Worm (Caenorhabditis elegans) whole organism, L3 larva: ENCODE data around the gene F43D2.6.

Experiments
- R02D3.7 ChIP-seq: fragments of 150-350 bp; optimal IDR thresholded peaks from 2 replicates; lab custom pipeline; 2014; ENCODE audit warnings: missing biosample characterization, missing genetic modification characterization
- ZK546.5 ChIP-seq: sonication (generic microtip); optimal IDR thresholded peaks from 2 replicates; lab custom pipeline; 2017; ENCODE audit warnings: missing biosample characterization, missing genetic modification characterization
- aly-2 ChIP-seq: fragments of 150-350 bp; optimal IDR thresholded peaks from 2 replicates; lab custom pipeline; 2014; ENCODE audit warnings: missing biosample characterization, missing genetic modification characterization
- ceh-28 ChIP-seq: fragments of 150-350 bp; optimal IDR thresholded peaks from 2 replicates; lab custom pipeline; 2014; ENCODE audit warnings: missing biosample characterization, missing genetic modification reagents, missing genetic modification characterization
- ceh-82 ChIP-seq: fragments of 150-350 bp; optimal IDR thresholded peaks from 2 replicates; lab custom pipeline; 2014; ENCODE audit warnings: missing biosample characterization, missing genetic modification characterization
- ceh-9 ChIP-seq: sonication (generic microtip); optimal IDR thresholded peaks from 2 replicates; lab custom pipeline; 2018; ENCODE audit warnings: missing biosample characterization, missing genetic modification characterization
- daf-12 ChIP-seq: fragments of 150-350 bp; optimal IDR thresholded peaks from 2 replicates; lab custom pipeline; 2014; ENCODE audit warnings: missing biosample characterization, missing genetic modification reagents, missing genetic modification characterization
- egl-27 ChIP-seq: sonication (generic microtip); optimal IDR thresholded peaks from 4 replicates; lab custom pipeline; 2017; ENCODE audit warnings: missing biosample characterization, missing genetic modification reagents, missing genetic modification characterization
- egl-5 ChIP-seq: fragments of 150-350 bp; optimal IDR thresholded peaks from 2 replicates; lab custom pipeline; 2017; ENCODE audit warnings: missing biosample characterization, missing genetic modification reagents, missing genetic modification characterization, inconsistent platforms
- elt-1 ChIP-seq: fragments of 150-350 bp; optimal IDR thresholded peaks from 2 replicates; lab custom pipeline; 2014; ENCODE audit warnings: missing biosample characterization, missing genetic modification characterization
- elt-2 ChIP-seq: sonication (generic microtip); optimal IDR thresholded peaks from 2 replicates; lab custom pipeline; 2016; ENCODE audit warnings: missing genetic modification reagents, mild to moderate bottlenecking, missing genetic modification characterization, missing compliant biosample characterization
- eor-1 ChIP-seq, 2 experiments: fragments of 150-350 bp; optimal IDR thresholded peaks; 2 replicates each; lab custom pipeline; 2014 to 2018; ENCODE audit warnings: missing biosample characterization in 2 of 2, missing genetic modification characterization in 2 of 2
- fkh-2 ChIP-seq: fragments of 150-350 bp; optimal IDR thresholded peaks from 2 replicates; lab custom pipeline; 2014; ENCODE audit warnings: missing biosample characterization, missing genetic modification reagents, missing genetic modification characterization
- fos-1 ChIP-seq: fragments of 150-350 bp; optimal IDR thresholded peaks from 2 replicates; lab custom pipeline; 2014; ENCODE audit warnings: missing biosample characterization, missing genetic modification characterization
- hmg-11 ChIP-seq: sonication (generic microtip); optimal IDR thresholded peaks from 2 replicates; lab custom pipeline; 2016; ENCODE audit warnings: missing genetic modification characterization, missing compliant biosample characterization
- lin-15B ChIP-seq: fragments of 150-350 bp; optimal IDR thresholded peaks from 2 replicates; lab custom pipeline; 2014; ENCODE audit warnings: missing biosample characterization, missing genetic modification characterization
- lin-39 ChIP-seq: fragments of 150-350 bp; optimal IDR thresholded peaks from 2 replicates; lab custom pipeline; 2018; ENCODE audit warnings: missing biosample characterization, missing genetic modification reagents, missing genetic modification characterization
- mdl-1 ChIP-seq: fragments of 150-350 bp; optimal IDR thresholded peaks from 2 replicates; lab custom pipeline; 2014; ENCODE audit warnings: missing biosample characterization, missing genetic modification characterization
- nfya-1 ChIP-seq: sonication (generic microtip); optimal IDR thresholded peaks from 2 replicates; lab custom pipeline; 2017; ENCODE audit warnings: missing genetic modification characterization, mild to moderate bottlenecking, missing compliant biosample characterization, antibody characterized with exemption, moderate library complexity; ENCODE audit not compliant: insufficient read depth
- nhr-11 ChIP-seq: fragments of 150-350 bp; optimal IDR thresholded peaks from 2 replicates; lab custom pipeline; 2014; ENCODE audit warnings: missing biosample characterization, missing genetic modification characterization
- nhr-12 ChIP-seq: fragments of 150-350 bp; optimal IDR thresholded peaks from 2 replicates; lab custom pipeline; 2014; ENCODE audit warnings: missing biosample characterization, missing genetic modification characterization
- nhr-23 ChIP-seq: fragments of 150-350 bp; optimal IDR thresholded peaks from 2 replicates; lab custom pipeline; 2014; ENCODE audit warnings: missing biosample characterization, missing genetic modification reagents, missing genetic modification characterization
- nhr-25 ChIP-seq: sonication (generic microtip); optimal IDR thresholded peaks from 2 replicates; lab custom pipeline; 2017; ENCODE audit warnings: missing biosample characterization, missing genetic modification characterization
- nhr-67 ChIP-seq: fragments of 150-350 bp; optimal IDR thresholded peaks from 2 replicates; lab custom pipeline; 2014; ENCODE audit warnings: missing biosample characterization, missing genetic modification characterization
- nhr-76 ChIP-seq: fragments of 150-350 bp; sonication (generic microtip); optimal IDR thresholded peaks from 5 replicates; lab custom pipeline; 2014; ENCODE audit warnings: missing biosample characterization, missing genetic modification characterization
- pha-4 ChIP-seq: fragments of 150-350 bp; optimal IDR thresholded peaks from 2 replicates; lab custom pipeline; 2014; ENCODE audit warnings: missing biosample characterization, missing genetic modification reagents, missing genetic modification characterization
- pqm-1 ChIP-seq: fragments of 150-350 bp; optimal IDR thresholded peaks from 2 replicates; lab custom pipeline; 2017; ENCODE audit warnings: missing biosample characterization, missing genetic modification characterization, inconsistent platforms
- skn-1 ChIP-seq: fragments of 150-350 bp; optimal IDR thresholded peaks from 2 replicates; lab custom pipeline; 2014; ENCODE audit warnings: missing biosample characterization, missing genetic modification characterization
- snpc-4 ChIP-seq: fragments of 150-350 bp; optimal IDR thresholded peaks from 2 replicates; lab custom pipeline; 2014; ENCODE audit warnings: missing biosample characterization, missing genetic modification characterization
- tbx-2 ChIP-seq: sonication (generic microtip); optimal IDR thresholded peaks from 2 replicates; lab custom pipeline; 2016; ENCODE audit warnings: mild to moderate bottlenecking, missing genetic modification characterization, missing compliant biosample characterization
- unc-39 ChIP-seq: sonication (generic microtip); optimal IDR thresholded peaks from 4 replicates; lab custom pipeline; 2017; ENCODE audit warnings: missing biosample characterization, missing genetic modification characterization
- unc-62 ChIP-seq: fragments of 150-350 bp; sonication (generic microtip); optimal IDR thresholded peaks from 4 replicates; lab custom pipeline; 2014; ENCODE audit warnings: missing biosample characterization, missing genetic modification reagents, missing genetic modification characterization
- zag-1 ChIP-seq: fragments of 150-350 bp; optimal IDR thresholded peaks from 2 replicates; lab custom pipeline; 2014; ENCODE audit warnings: missing biosample characterization, missing genetic modification characterization
- ztf-11 ChIP-seq: fragments of 150-350 bp; optimal IDR thresholded peaks from 2 replicates; lab custom pipeline; 2014; ENCODE audit warnings: missing biosample characterization, missing genetic modification characterization

F43D2.6 gene

ce11 chrV:14610781-14611180, 24.2 kb downstream of the F43D2.6 start:
- TF ChIP-seq egl-27 (tag; lab: Kevin White, UChicago), result no peak
- TF ChIP-seq eor-1 (tag; optimal IDR thresholded peaks at IDR 0.05; lab: Kevin White, UChicago), result no peak
- TF ChIP-seq unc-62, result no peak
- TF ChIP-seq nhr-25 (tag; lab: Kevin White, UChicago), result no peak
- no peak for TF ChIP-seq egl-5 (tag; lab: Kevin White, UChicago)

- TF ChIP-seq tbx-2 (tag; lab: Kevin White, UChicago) (no peak), zag-1 (tag; lab: Kevin White, UChicago) (no peak), egl-27 (tag; lab: Kevin White, UChicago) (no peak), aly-2 (no peak), skn-1 (tag; lab: Kevin White, UChicago) (no peak)
Measured at ce11 chrV:14609643-14610042, 25.3 kb downstream of the F43D2.6 start, which contains the start of gene R11H6.4. TSS of gene R11H6.4 (plus strand) at chrV:14609943.

- TF ChIP-seq nhr-11 (tag; lab: Kevin White, UChicago), result no peak
- TF ChIP-seq elt-1 (tag; lab: Kevin White, UChicago), result peak; percentile 66
Measured at ce11 chrV:14603755-14604154, 31.2 kb downstream of the F43D2.6 start.

ce11 chrV:14599972-14600371, 35.0 kb downstream of the F43D2.6 start, which contains the start of gene glb-22:
TSS of gene glb-22 (plus strand) at chrV:14600272.
- TF ChIP-seq elt-2 (no peak), egl-5 (tag; lab: Kevin White, UChicago) (no peak), nhr-12 (no peak), lin-15B (tag; lab: Kevin White, UChicago) (no peak), daf-12 (no peak), eor-1 (tag; optimal IDR thresholded peaks at IDR 0.05; lab: Kevin White, UChicago) (no peak), R02D3.7 (tag; lab: Kevin White, UChicago) (no peak), ceh-28 (tag; lab: Kevin White, UChicago) (no peak), nhr-23 (no peak), ZK546.5 (tag; lab: Kevin White, UChicago) (no peak), fos-1 (tag; lab: Kevin White, UChicago) (no peak), hmg-11 (no peak), mdl-1 (tag; lab: Kevin White, UChicago) (no peak), ceh-9 (no peak), nhr-76 (tag; lab: Kevin White, UChicago) (no peak), ztf-11 (tag; lab: Kevin White, UChicago) (no peak), unc-39 (no peak), fkh-2 (tag; lab: Kevin White, UChicago) (no peak)
- TF ChIP-seq, all 47 proteins: peak for 0

ce11 chrV:14597681-14598184, 37.2 kb downstream of the F43D2.6 start, which contains the start of gene R11H6.2:
TSS of gene R11H6.2 (plus strand) at chrV:14598006.
- peak; percentile 37 for TF ChIP-seq nhr-25 (tag; lab: Kevin White, UChicago)
- no peak for TF ChIP-seq nhr-67
- TF ChIP-seq lin-39, result peak; percentile 31
- TF ChIP-seq nhr-11 (tag; lab: Kevin White, UChicago), result no peak
- TF ChIP-seq elt-2, result peak; percentile 16
- peak; percentile 44 for TF ChIP-seq nfya-1 (tag; lab: Kevin White, UChicago)
- TF ChIP-seq lin-15B (tag; lab: Kevin White, UChicago), result peak; percentile 65
- TF ChIP-seq pqm-1 (tag; lab: Kevin White, UChicago), result peak; percentile 16
- TF ChIP-seq egl-5 (tag; lab: Kevin White, UChicago), result peak; percentile 5
- no peak for TF ChIP-seq mdl-1 (tag; lab: Kevin White, UChicago)
- TF ChIP-seq snpc-4 (tag; lab: Kevin White, UChicago), result peak; percentile 51
- peak; percentile 44 for TF ChIP-seq hmg-11
- TF ChIP-seq, all 47 proteins: peak for 9

- TF ChIP-seq elt-2 (peak; percentile 68), daf-12 (no peak), mdl-1 (tag; lab: Kevin White, UChicago) (no peak), snpc-4 (tag; lab: Kevin White, UChicago) (no peak), pqm-1 (tag; lab: Kevin White, UChicago) (peak; percentile 24), pha-4 (tag; lab: Kevin White, UChicago) (no peak), ceh-82 (no peak), lin-39 (no peak)
- TF ChIP-seq, all 47 proteins: peak for 2
Measured at ce11 chrV:14597005-14597680, 37.8 kb downstream of the F43D2.6 start, which contains the start of gene pes-9. TSS of gene pes-9 (minus strand) at chrV:14597034.
